Worm (Caenorhabditis elegans): ENCODE results near the gene ephx-1.

The ephx-1 gene

DNA sequence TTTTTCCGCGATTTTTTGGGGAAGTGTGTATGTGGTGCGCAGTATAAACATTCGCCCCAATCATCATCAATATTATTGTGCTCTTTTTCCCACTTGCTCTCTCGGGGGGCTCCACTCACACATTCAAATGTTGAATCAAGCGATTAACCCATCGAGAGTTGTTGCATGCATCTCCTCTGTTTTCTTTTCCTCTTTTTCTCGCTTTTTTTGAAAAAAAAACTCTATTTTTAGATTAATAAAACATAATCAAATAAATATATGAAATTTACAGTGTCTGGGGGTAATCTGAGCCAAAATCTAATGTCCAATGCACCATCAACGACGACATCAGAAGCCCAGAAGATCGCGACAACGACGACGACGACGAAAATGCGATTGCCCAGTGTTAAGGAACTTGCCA, at the start of gene ephx-1:
Gene ephx-1 (plus strand): TSS at position 301 of the 400 bp plus-strand sequence.
- TF ChIP-seq flt-1 (GFP tag; IDR thresholded peaks at IDR 0.05) (no peak), med-1 (GFP tag; optimal IDR thresholded peaks at IDR 0.05; ENCODE audit: insufficient read depth) (no peak), tab-1 (GFP tag; IDR thresholded peaks at IDR 0.05) (no peak), ref-1 (GFP tag; conservative IDR thresholded peaks at IDR 0.05) (no peak), ztf-23 (GFP tag; IDR thresholded peaks at IDR 0.05) (no peak), T22C8.4 (GFP tag; IDR thresholded peaks at IDR 0.05) (no peak), cog-1 (tag; optimal IDR thresholded peaks at IDR 0.05) (no peak), ztf-29 (GFP tag; IDR thresholded peaks at IDR 0.05) (no peak), klf-2 (GFP tag; conservative IDR thresholded peaks at IDR 0.05) (no peak)

ce11 chrII:3955938-3956337, 48.8 kb upstream of the ephx-1 start:
- no peak for TF ChIP-seq klf-2 (GFP tag; conservative IDR thresholded peaks at IDR 0.05)
- TF ChIP-seq ref-1 (GFP tag; conservative IDR thresholded peaks at IDR 0.05) = no peak
- no peak for TF ChIP-seq flt-1 (GFP tag; IDR thresholded peaks at IDR 0.05)
- TF ChIP-seq ztf-23 (GFP tag; IDR thresholded peaks at IDR 0.05) = no peak
- TF ChIP-seq T22C8.4 (GFP tag; IDR thresholded peaks at IDR 0.05) = peak; percentile 53; the same call in 1 of the 2 replicates
- no peak for TF ChIP-seq ztf-29 (GFP tag; IDR thresholded peaks at IDR 0.05)
- no peak for TF ChIP-seq med-1 (GFP tag; optimal IDR thresholded peaks at IDR 0.05; ENCODE audit: insufficient read depth)
- no peak for TF ChIP-seq cog-1 (tag; optimal IDR thresholded peaks at IDR 0.05)

DNA sequence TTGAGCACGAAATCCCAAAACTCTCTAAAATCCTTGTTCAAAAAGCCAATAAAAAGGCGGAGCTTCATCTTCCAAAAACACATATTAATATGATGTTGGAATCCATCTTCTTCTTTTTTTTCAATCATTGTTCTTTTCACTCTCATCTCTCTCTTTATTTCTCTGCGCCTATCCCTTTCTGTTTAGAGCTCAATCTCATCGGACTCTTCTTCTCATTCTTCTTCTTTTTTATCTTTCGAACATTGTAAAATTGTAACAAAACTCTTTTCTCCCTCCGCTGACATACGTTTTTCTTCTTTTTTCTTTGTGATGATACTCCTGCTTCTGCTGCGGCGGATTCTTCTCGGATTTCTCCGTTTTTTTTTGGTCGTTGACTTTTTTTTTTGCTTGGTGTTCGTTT, 48.0 kb upstream of the ephx-1 start:
- TF ChIP-seq T22C8.4 (GFP tag; IDR thresholded peaks at IDR 0.05) = no peak
- TF ChIP-seq cog-1 (tag; optimal IDR thresholded peaks at IDR 0.05) = no peak
- TF ChIP-seq ztf-29 (GFP tag; IDR thresholded peaks at IDR 0.05) = no peak
- no peak for TF ChIP-seq med-1 (GFP tag; optimal IDR thresholded peaks at IDR 0.05; ENCODE audit: insufficient read depth)
- TF ChIP-seq tab-1 (GFP tag; IDR thresholded peaks at IDR 0.05) = no peak
- TF ChIP-seq ref-1 (GFP tag; conservative IDR thresholded peaks at IDR 0.05) = no peak

DNA sequence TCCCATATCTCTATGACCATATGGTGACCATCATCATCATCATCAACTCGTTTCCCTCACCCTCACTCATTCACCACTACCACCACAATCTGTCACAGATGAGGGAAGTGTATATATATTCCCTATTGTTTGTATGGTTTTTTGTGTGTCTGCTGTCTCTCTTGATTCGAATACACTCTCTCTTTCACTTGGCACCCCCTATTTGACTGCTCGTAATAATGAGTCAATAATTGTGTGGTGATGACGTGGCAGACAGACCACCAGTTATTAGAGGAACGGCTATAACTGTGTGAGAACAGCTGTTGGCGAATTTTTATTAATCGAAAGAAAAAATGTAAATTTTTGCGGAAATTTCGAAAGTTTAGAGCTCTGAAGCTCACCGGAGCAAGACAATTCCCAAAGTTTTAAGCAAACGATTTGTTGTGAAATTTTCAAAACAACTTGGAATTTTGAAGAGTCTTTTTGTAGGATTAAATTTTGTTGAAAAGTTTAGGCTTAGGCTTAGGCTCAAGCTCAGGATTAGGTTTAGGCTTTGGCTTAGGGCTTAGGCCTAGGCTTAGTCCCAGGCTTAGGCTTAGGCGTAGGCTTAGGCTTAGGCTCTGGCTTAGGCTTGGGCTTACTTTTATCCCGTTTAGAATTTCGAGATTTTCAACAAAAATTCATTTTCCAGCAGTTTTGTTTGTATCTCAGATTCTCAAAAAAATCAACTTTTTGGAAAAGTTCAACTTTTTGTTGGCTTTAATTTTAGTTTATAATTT, 47.1 kb upstream of the ephx-1 start:
- TF ChIP-seq T22C8.4 (GFP tag; IDR thresholded peaks at IDR 0.05) (no peak), ztf-29 (GFP tag; IDR thresholded peaks at IDR 0.05) (peak; percentile 75; the same call in 1 of the 2 replicates)

DNA sequence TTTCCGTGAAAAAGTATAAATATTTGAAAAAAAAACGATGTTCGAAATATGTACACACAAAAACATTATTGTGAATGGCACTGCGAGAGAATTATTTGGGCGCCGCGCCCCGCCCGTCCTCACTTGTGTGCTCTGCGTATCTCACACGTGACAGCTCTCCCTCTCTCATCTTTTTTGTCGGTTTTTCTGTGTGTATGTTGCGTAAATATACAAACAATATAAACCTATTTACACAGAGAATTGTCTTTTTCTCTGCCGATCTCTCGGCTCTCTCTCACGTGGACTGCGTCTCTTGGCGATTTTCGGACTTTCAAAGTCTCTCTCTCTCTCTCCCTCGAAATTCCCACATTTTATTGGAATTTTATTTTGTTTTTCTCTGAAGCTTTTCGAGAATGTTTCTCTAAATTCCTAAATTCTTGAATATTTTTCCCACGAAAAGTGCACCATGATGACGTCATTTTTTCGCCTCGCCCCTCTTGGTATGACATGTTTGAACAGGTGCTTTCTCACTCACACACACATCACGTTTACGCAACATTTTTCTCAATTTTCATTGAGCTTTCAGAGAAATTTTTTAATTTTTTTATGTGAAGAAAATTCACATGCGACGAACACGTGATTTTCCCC, 45.9 kb upstream of the ephx-1 start:
- TF ChIP-seq cog-1 (tag; optimal IDR thresholded peaks at IDR 0.05) (peak; percentile 63), klf-2 (GFP tag; conservative IDR thresholded peaks at IDR 0.05) (no peak), ref-1 (GFP tag; conservative IDR thresholded peaks at IDR 0.05) (no peak), ztf-23 (GFP tag; IDR thresholded peaks at IDR 0.05) (no peak), ztf-29 (GFP tag; IDR thresholded peaks at IDR 0.05) (no peak), flt-1 (GFP tag; IDR thresholded peaks at IDR 0.05) (peak; percentile 66; the same call in 1 of the 2 replicates), T22C8.4 (GFP tag; IDR thresholded peaks at IDR 0.05) (no peak), med-1 (GFP tag; optimal IDR thresholded peaks at IDR 0.05; ENCODE audit: insufficient read depth) (no peak)

DNA sequence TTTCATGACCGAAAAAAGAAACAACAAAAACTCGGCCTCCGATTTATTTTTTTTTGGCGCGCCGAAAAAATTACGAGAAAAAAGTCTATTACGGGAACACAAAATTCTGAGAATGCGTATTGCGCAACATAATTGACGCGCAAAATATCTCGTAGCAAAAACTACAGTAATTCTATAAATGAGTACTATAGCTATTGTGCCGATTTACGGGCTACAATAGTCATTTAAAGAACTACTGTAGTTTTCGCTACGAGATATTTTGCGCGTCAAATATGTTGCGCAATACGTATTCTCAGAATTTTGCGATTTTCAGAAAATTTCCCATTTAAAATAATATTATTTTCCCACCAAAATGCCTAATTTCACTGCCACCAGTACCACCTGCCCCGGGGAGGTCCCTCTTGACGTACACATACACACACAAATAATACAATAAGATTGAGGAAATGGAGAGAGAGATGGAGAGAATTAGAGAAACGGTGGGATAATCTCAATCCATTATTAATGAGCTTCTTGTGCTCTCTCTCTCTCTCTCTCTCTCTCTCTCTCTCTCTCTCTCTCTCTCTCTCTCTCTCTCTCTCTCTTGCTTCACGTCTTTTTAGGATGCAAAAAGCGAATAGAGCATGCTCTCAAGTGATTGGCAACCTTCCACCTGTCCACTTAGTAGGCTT, 45.1 kb upstream of the ephx-1 start:
- TF ChIP-seq med-1 (GFP tag; optimal IDR thresholded peaks at IDR 0.05; ENCODE audit: insufficient read depth) = no peak
- no peak for TF ChIP-seq flt-1 (GFP tag; IDR thresholded peaks at IDR 0.05)
- peak; percentile 8 for TF ChIP-seq cog-1 (tag; optimal IDR thresholded peaks at IDR 0.05)
- TF ChIP-seq tab-1 (GFP tag; IDR thresholded peaks at IDR 0.05) = 0 out of 2 replicates have a peak, but pooled peaks have one; percentile 35
- no peak for TF ChIP-seq T22C8.4 (GFP tag; IDR thresholded peaks at IDR 0.05)
- TF ChIP-seq klf-2 (GFP tag; conservative IDR thresholded peaks at IDR 0.05) = no peak
- no peak for TF ChIP-seq ztf-29 (GFP tag; IDR thresholded peaks at IDR 0.05)
- no peak for TF ChIP-seq ref-1 (GFP tag; conservative IDR thresholded peaks at IDR 0.05)
- no peak for TF ChIP-seq ztf-23 (GFP tag; IDR thresholded peaks at IDR 0.05)

- TF ChIP-seq ztf-23 (GFP tag; IDR thresholded peaks at IDR 0.05) = no peak
- TF ChIP-seq klf-2 (GFP tag; conservative IDR thresholded peaks at IDR 0.05) = no peak
- TF ChIP-seq flt-1 (GFP tag; IDR thresholded peaks at IDR 0.05) = no peak
- no peak for TF ChIP-seq cog-1 (tag; optimal IDR thresholded peaks at IDR 0.05)
- no peak for TF ChIP-seq ref-1 (GFP tag; conservative IDR thresholded peaks at IDR 0.05)
- TF ChIP-seq ztf-29 (GFP tag; IDR thresholded peaks at IDR 0.05) = no peak
- TF ChIP-seq tab-1 (GFP tag; IDR thresholded peaks at IDR 0.05) = no peak
- no peak for TF ChIP-seq T22C8.4 (GFP tag; IDR thresholded peaks at IDR 0.05)
- TF ChIP-seq med-1 (GFP tag; optimal IDR thresholded peaks at IDR 0.05; ENCODE audit: insufficient read depth) = no peak
Measured at ce11 chrII:3960276-3960675, 44.4 kb upstream of the ephx-1 start.

DNA sequence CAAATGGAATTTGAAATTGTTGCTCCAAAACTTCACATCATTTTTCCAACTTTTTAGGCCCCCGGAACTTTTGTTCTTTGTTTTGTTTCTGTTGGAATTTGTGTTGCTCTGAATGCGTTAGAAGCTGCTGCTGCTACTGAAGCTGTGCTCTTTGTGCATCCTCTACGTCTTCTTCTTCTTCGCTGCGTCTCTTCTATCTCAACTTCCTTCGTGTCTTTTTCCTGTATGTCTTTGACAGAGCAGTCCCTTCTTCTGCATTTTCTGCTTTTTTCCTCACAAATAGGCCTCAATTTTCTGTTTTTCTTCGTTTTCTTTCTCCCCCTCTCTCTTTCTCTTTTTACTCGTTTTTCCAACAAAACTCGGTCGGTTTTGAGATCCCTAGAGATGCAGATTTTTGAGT, 43.5 kb upstream of the ephx-1 start:
- TF ChIP-seq ztf-23 (GFP tag; IDR thresholded peaks at IDR 0.05) = 0 out of 2 replicates have a peak, but pooled peaks have one; percentile 42
- TF ChIP-seq tab-1 (GFP tag; IDR thresholded peaks at IDR 0.05) = no peak

- TF ChIP-seq tab-1 (GFP tag; IDR thresholded peaks at IDR 0.05) (no peak), med-1 (GFP tag; optimal IDR thresholded peaks at IDR 0.05; ENCODE audit: insufficient read depth) (no peak), flt-1 (GFP tag; IDR thresholded peaks at IDR 0.05) (0 out of 2 replicates have a peak, but pooled peaks have one; percentile 44), klf-2 (GFP tag; conservative IDR thresholded peaks at IDR 0.05) (no peak), ztf-29 (GFP tag; IDR thresholded peaks at IDR 0.05) (no peak)
Measured at ce11 chrII:3964302-3964885, 40.3 kb upstream of the ephx-1 start.

Measured in whole organism, midembryonic.